Fruit fly (Drosophila melanogaster) whole organism, embryonic: ENCODE data around the gene corolla.

ENCODE experiments used
- Asciz ChIP-seq: fragments of 200-800 bp; sonication (Bioruptor generic); optimal IDR thresholded peaks from 2 replicates; lab custom pipeline; 2017; ENCODE audit warnings: missing biosample characterization, mild to moderate bottlenecking, missing genetic modification characterization, missing genetic modification reagents
- Bdp1 ChIP-seq: fragments of 200-800 bp; sonication (Bioruptor generic); optimal IDR thresholded peaks from 3 replicates; lab custom pipeline; 2016; ENCODE audit warnings: missing biosample characterization, missing genetic modification characterization
- Blimp-1 ChIP-seq: fragments of 200-800 bp; sonication (Bioruptor generic); optimal IDR thresholded peaks from 3 replicates; lab custom pipeline; 2018; ENCODE audit warnings: missing biosample characterization, missing genetic modification characterization, mild to moderate bottlenecking, moderate library complexity, missing genetic modification reagents
- CG10565 ChIP-seq: fragments of 200-800 bp; sonication (Bioruptor generic); optimal IDR thresholded peaks from 3 replicates; lab custom pipeline; 2016; ENCODE audit warnings: missing biosample characterization, mild to moderate bottlenecking, missing genetic modification characterization
- CG10959 ChIP-seq: fragments of 200-800 bp; sonication (Bioruptor generic); IDR thresholded peaks from 2 replicates; pipeline ENCODE4 v1.3.6; 2022; ENCODE audit warnings: missing biosample characterization, missing genetic modification characterization
- CG11247 ChIP-seq: fragments of 200-800 bp; sonication (Bioruptor generic); IDR thresholded peaks from 2 replicates; pipeline ENCODE4 v1.3.6; 2022; ENCODE audit warnings: missing biosample characterization, missing genetic modification characterization
- CG12744 ChIP-seq: fragments of 200-800 bp; sonication (Bioruptor generic); optimal IDR thresholded peaks from 2 replicates; lab custom pipeline; 2016; ENCODE audit warnings: missing biosample characterization, missing genetic modification characterization
- CG12942 ChIP-seq: fragments of 200-800 bp; sonication (Bioruptor generic); optimal IDR thresholded peaks from 3 replicates; lab custom pipeline; 2016; ENCODE audit warnings: missing biosample characterization, missing genetic modification characterization
- CG13123 ChIP-seq: fragments of 200-800 bp; sonication (Bioruptor generic); optimal IDR thresholded peaks from 2 replicates; lab custom pipeline; 2016; ENCODE audit warnings: missing biosample characterization, missing genetic modification characterization
- CG14050 ChIP-seq: fragments of 200-800 bp; sonication (Bioruptor generic); IDR thresholded peaks from 3 replicates; pipeline ENCODE4 v1.3.6; 2022; ENCODE audit warnings: missing biosample characterization, missing genetic modification characterization
- CG16863 ChIP-seq: fragments of 200-800 bp; sonication (Bioruptor generic); optimal IDR thresholded peaks from 3 replicates; lab custom pipeline; 2016; ENCODE audit warnings: missing biosample characterization, missing genetic modification characterization
- CG18011 ChIP-seq: fragments of 200-800 bp; sonication (Bioruptor generic); optimal IDR thresholded peaks from 2 replicates; lab custom pipeline; 2017; ENCODE audit warnings: missing biosample characterization, missing genetic modification characterization, mild to moderate bottlenecking, moderate library complexity, missing genotype
- CG2129 ChIP-seq: fragments of 200-800 bp; sonication (Bioruptor generic); IDR thresholded peaks from 2 replicates; pipeline ENCODE4 v1.3.6; 2022; ENCODE audit warnings: missing biosample characterization, missing genetic modification characterization; ENCODE audit not compliant: partially characterized antibody
- CG2202 ChIP-seq: fragments of 200-800 bp; sonication (Bioruptor generic); optimal IDR thresholded peaks from 2 replicates; lab custom pipeline; 2018; ENCODE audit warnings: missing biosample characterization, mild to moderate bottlenecking, missing genetic modification characterization
- CG30020 ChIP-seq: fragments of 200-800 bp; optimal IDR thresholded peaks from 2 replicates; lab custom pipeline; 2019; ENCODE audit warnings: missing biosample characterization, mild to moderate bottlenecking, missing genetic modification characterization, moderate library complexity
- CG34224 ChIP-seq: fragments of 200-800 bp; sonication (Bioruptor generic); IDR thresholded peaks from 3 replicates; pipeline ENCODE4 v1.3.6; 2022; ENCODE audit warnings: missing biosample characterization, missing genetic modification characterization; ENCODE audit not compliant: partially characterized antibody
- CG7928 ChIP-seq: fragments of 200-800 bp; sonication (Bioruptor generic); optimal IDR thresholded peaks from 2 replicates; lab custom pipeline; 2017; ENCODE audit warnings: missing biosample characterization, mild to moderate bottlenecking, missing genetic modification characterization
- CTCF ChIP-seq: fragments of 200-800 bp; sonication (Bioruptor generic); optimal IDR thresholded peaks from 2 replicates; lab custom pipeline; 2017; ENCODE audit warnings: missing biosample characterization, mild to moderate bottlenecking, missing genetic modification characterization, moderate library complexity
- D ChIP-seq, 2 experiments: fragments of 200-800 bp in 1 of 2; fragments of >200 bp in 1 of 2; sonication (Bioruptor generic) in 1 of 2; optimal IDR thresholded peaks; 2 replicates in 1 of 2; 3 replicates in 1 of 2; lab custom pipeline; 2017; ENCODE audit warnings: mild to moderate bottlenecking in 1 of 2, missing biosample characterization in 1 of 2, missing genetic modification characterization in 1 of 2, missing genetic modification reagents in 1 of 2
- Dfd ChIP-seq, 2 experiments: fragments of >200 bp; optimal IDR thresholded peaks; 2 replicates each; lab custom pipeline; 2017; ENCODE audit warnings: missing biosample characterization in 2 of 2, missing genetic modification characterization in 2 of 2
- Dip2 ChIP-seq: fragments of 200-800 bp; sonication (Bioruptor generic); IDR thresholded peaks from 2 replicates; pipeline ENCODE4 v1.3.6; 2022; ENCODE audit warnings: missing biosample characterization, missing genetic modification characterization
- Doc3 ChIP-seq: fragments of 200-800 bp; sonication (Bioruptor generic); IDR thresholded peaks from 3 replicates; pipeline ENCODE4 v1.3.6; 2022; ENCODE audit warnings: missing biosample characterization, missing genetic modification characterization; ENCODE audit not compliant: partially characterized antibody
- Eip74EF ChIP-seq, 2 experiments: fragments of 200-800 bp in 1 of 2; fragments of >200 bp in 1 of 2; sonication (Bioruptor generic) in 1 of 2; optimal IDR thresholded peaks; 2 replicates each; lab custom pipeline; 2017 to 2019; ENCODE audit warnings: missing biosample characterization in 2 of 2, missing genetic modification characterization in 2 of 2, mild to moderate bottlenecking in 1 of 2, moderate library complexity in 1 of 2
- Med ChIP-seq: fragments of 200-800 bp; sonication (Bioruptor generic); peaks from one replicate; lab custom pipeline; 2016; ENCODE audit warnings: missing biosample characterization, missing genetic modification characterization, mild to moderate bottlenecking, inconsistent platforms, moderate library complexity
- Meics ChIP-seq: fragments of 200-800 bp; sonication (Bioruptor generic); optimal IDR thresholded peaks from 2 replicates; lab custom pipeline; 2017; ENCODE audit warnings: missing biosample characterization, mild to moderate bottlenecking, missing genetic modification characterization
- Mes4 ChIP-seq: fragments of 200-800 bp; sonication (Bioruptor generic); optimal IDR thresholded peaks from 2 replicates; lab custom pipeline; 2016; ENCODE audit warnings: missing biosample characterization, missing genetic modification characterization
- Mrtf ChIP-seq: fragments of 200-800 bp; sonication (Bioruptor generic); IDR thresholded peaks from 3 replicates; pipeline ENCODE4 v1.3.6; 2022; ENCODE audit warnings: missing biosample characterization, missing genetic modification characterization
- NFAT ChIP-seq: fragments of 200-800 bp; sonication (Bioruptor generic); IDR thresholded peaks from 2 replicates; pipeline ENCODE4 v1.3.6; 2022; ENCODE audit warnings: missing biosample characterization, missing genetic modification characterization
- abd-A ChIP-seq: fragments of 200-800 bp; sonication (Bioruptor generic); optimal IDR thresholded peaks from 3 replicates; lab custom pipeline; 2019; ENCODE audit warnings: missing biosample characterization, mild to moderate bottlenecking, missing genetic modification characterization, moderate library complexity
- bcd ChIP-seq: fragments of 200-800 bp; sonication (Bioruptor generic); optimal IDR thresholded peaks from 2 replicates; lab custom pipeline; 2017; ENCODE audit warnings: missing biosample characterization, mild to moderate bottlenecking, missing genetic modification characterization
- chinmo ChIP-seq: fragments of 200-800 bp; sonication (Bioruptor generic); IDR thresholded peaks from 4 replicates; pipeline ENCODE4 v1.3.6; 2022; ENCODE audit warnings: missing biosample characterization, missing genetic modification characterization; ENCODE audit not compliant: partially characterized antibody
- crc ChIP-seq: fragments of 200-800 bp; sonication (Bioruptor generic); optimal IDR thresholded peaks from 2 replicates; lab custom pipeline; 2016; ENCODE audit warnings: missing biosample characterization, missing genetic modification characterization
- gsb ChIP-seq: fragments of 200-800 bp; sonication (Bioruptor generic); IDR thresholded peaks from 2 replicates; pipeline ENCODE4 v1.3.6; 2022; ENCODE audit warnings: missing biosample characterization, missing genetic modification characterization
- her ChIP-seq: fragments of 200-800 bp; sonication (Bioruptor generic); optimal IDR thresholded peaks from 2 replicates; lab custom pipeline; 2016; ENCODE audit warnings: missing biosample characterization, missing genetic modification characterization
- jumu ChIP-seq: fragments of 200-800 bp; sonication (Bioruptor generic); optimal IDR thresholded peaks from 3 replicates; lab custom pipeline; 2016; ENCODE audit warnings: missing biosample characterization, missing genetic modification characterization
- lab ChIP-seq: fragments of 200-800 bp; sonication (Bioruptor generic); optimal IDR thresholded peaks from 3 replicates; lab custom pipeline; 2017; ENCODE audit warnings: missing biosample characterization, missing genetic modification characterization, mild to moderate bottlenecking, moderate library complexity, missing genetic modification reagents
- mirr ChIP-seq: fragments of 200-800 bp; sonication (Bioruptor generic); optimal IDR thresholded peaks from 3 replicates; lab custom pipeline; 2018; ENCODE audit warnings: missing biosample characterization, mild to moderate bottlenecking, missing genetic modification characterization
- nau ChIP-seq: fragments of 200-800 bp; sonication (Bioruptor generic); optimal IDR thresholded peaks from 3 replicates; lab custom pipeline; 2017; ENCODE audit warnings: missing biosample characterization, mild to moderate bottlenecking, missing genetic modification characterization, missing genetic modification reagents
- onecut ChIP-seq: fragments of 200-800 bp; sonication (Bioruptor generic); IDR thresholded peaks from 2 replicates; pipeline ENCODE4 v1.3.6; 2022; ENCODE audit warnings: missing biosample characterization, missing genetic modification characterization
- pho ChIP-seq: fragments of 200-800 bp; sonication (Bioruptor generic); optimal IDR thresholded peaks from 2 replicates; lab custom pipeline; 2016; ENCODE audit warnings: missing biosample characterization, missing genetic modification characterization
- pita ChIP-seq: fragments of 200-800 bp; sonication (Bioruptor generic); optimal IDR thresholded peaks from 2 replicates; lab custom pipeline; 2017; ENCODE audit warnings: missing biosample characterization, mild to moderate bottlenecking, missing genetic modification characterization
- row ChIP-seq: fragments of 200-800 bp; sonication (Bioruptor generic); IDR thresholded peaks from 3 replicates; pipeline ENCODE4 v1.3.6; 2022; ENCODE audit warnings: missing biosample characterization, missing genetic modification characterization
- sc ChIP-seq, 3 experiments: fragments of >200 bp in 2 of 3; fragments of 200-800 bp in 1 of 3; sonication (Bioruptor generic) in 1 of 3; optimal IDR thresholded peaks; 2 replicates in 2 of 3; 3 replicates in 1 of 3; lab custom pipeline; 2017; ENCODE audit warnings: mild to moderate bottlenecking in 1 of 3, missing biosample characterization in 1 of 3, missing genetic modification characterization in 1 of 3, missing genetic modification reagents in 1 of 3
- sd ChIP-seq: fragments of 200-800 bp; sonication (Bioruptor generic); optimal IDR thresholded peaks from 3 replicates; lab custom pipeline; 2018; ENCODE audit warnings: missing biosample characterization, mild to moderate bottlenecking, missing genetic modification characterization, moderate library complexity
- seq ChIP-seq: fragments of 200-800 bp; sonication (Bioruptor generic); IDR thresholded peaks from 2 replicates; pipeline ENCODE4 v1.3.6; 2022; ENCODE audit warnings: missing biosample characterization, missing genetic modification characterization
- ttk ChIP-seq: fragments of 200-800 bp; sonication (Bioruptor generic); IDR thresholded peaks from 2 replicates; pipeline ENCODE4 v2.1.2; 2022; ENCODE audit warnings: missing biosample characterization, missing genetic modification characterization
- vvl ChIP-seq: fragments of 200-800 bp; sonication (Bioruptor generic); IDR thresholded peaks from 2 replicates; pipeline ENCODE4 v1.3.6; 2022; ENCODE audit warnings: missing biosample characterization, missing genetic modification characterization

The corolla gene

dm6 chrX:17585892-17586291 is 46.0 kb downstream of the corolla start:
- TF ChIP-seq CTCF (peak; percentile 85), NFAT (GFP tag; lab: Robert Waterston, UW) (no peak), CG13123 (GFP tag; lab: Kevin White, UChicago) (no peak), Blimp-1 (GFP tag; lab: Kevin White, UChicago) (peak; percentile 92), pita (GFP tag; lab: Kevin White, UChicago) (no peak), Med (peak; percentile 35), CG2202 (tag; lab: Kevin White, UChicago) (no peak), row (GFP tag; lab: Robert Waterston, UW) (0 out of 3 replicates have a peak, but pooled peaks have one; percentile 18)
- TF ChIP-seq, all 482 proteins: peak for 4

- TF ChIP-seq CG13123 (GFP tag; lab: Kevin White, UChicago) (no peak), bcd (GFP tag; lab: Kevin White, UChicago) (no peak), nau (GFP tag; lab: Kevin White, UChicago) (no peak), CG30020 (tag; lab: Kevin White, UChicago) (no peak), Bdp1 (GFP tag; lab: Kevin White, UChicago) (no peak), CG34224 (GFP tag; lab: Robert Waterston, UW) (no peak), Meics (GFP tag; lab: Kevin White, UChicago) (no peak), mirr (GFP tag; lab: Kevin White, UChicago) (no peak), Asciz (GFP tag; lab: Kevin White, UChicago) (no peak), Mrtf (GFP tag; lab: Robert Waterston, UW) (no peak), vvl (GFP tag; lab: Robert Waterston, UW) (peak; percentile 78), seq (GFP tag; lab: Robert Waterston, UW) (no peak), gsb (GFP tag; lab: Robert Waterston, UW) (no peak), CG16863 (no peak), abd-A (tag; lab: Kevin White, UChicago) (peak; percentile 50), chinmo (peak; percentile 62; the same call in 2 of the 4 replicates), Dip2 (GFP tag; lab: Robert Waterston, UW) (no peak), ttk (no peak), Mes4 (GFP tag; lab: Kevin White, UChicago) (no peak), CG12744 (GFP tag; lab: Kevin White, UChicago) (no peak), CG10565 (GFP tag; lab: Kevin White, UChicago) (no peak), sd (peak; percentile 63), Dfd (GFP tag; optimal IDR thresholded peaks at IDR 0.05; lab: Kevin White, UChicago) (no peak), CG10959 (GFP tag; lab: Robert Waterston, UW) (no peak)
These were observed 48.1 kb downstream of the corolla start for dm6 chrX:17583706-17584105.

- TF ChIP-seq Meics (GFP tag; lab: Kevin White, UChicago) (peak; percentile 50), Eip74EF (GFP tag; optimal IDR thresholded peaks at IDR 0.05; lab: Kevin White, UChicago) (peak in 1 of 2 experiments; percentile 48), CG12942 (GFP tag; lab: Kevin White, UChicago) (peak; percentile 5), pho (GFP tag; lab: Kevin White, UChicago) (peak; percentile 26), CG18011 (no peak), jumu (GFP tag; lab: Kevin White, UChicago) (no peak), CG7928 (GFP tag; lab: Kevin White, UChicago) (no peak), CG2129 (GFP tag; lab: Robert Waterston, UW) (no peak), bcd (GFP tag; lab: Kevin White, UChicago) (peak; percentile 10), CG14050 (GFP tag; lab: Robert Waterston, UW) (no peak), ttk (no peak), her (GFP tag; lab: Kevin White, UChicago) (peak; percentile 33), Asciz (GFP tag; lab: Kevin White, UChicago) (peak; percentile 61), lab (peak; percentile 82), crc (GFP tag; lab: Kevin White, UChicago) (peak; percentile 33), Doc3 (GFP tag; lab: Robert Waterston, UW) (no peak), CG11247 (no peak), sc (optimal IDR thresholded peaks at IDR 0.05; lab: Kevin White, UChicago) (no peak), sc (GFP tag; optimal IDR thresholded peaks at IDR 0.05; lab: Kevin White, UChicago) (peak; percentile 2), onecut (GFP tag; lab: Robert Waterston, UW) (peak; percentile 19; the same call in 1 of the 2 replicates), D (optimal IDR thresholded peaks at IDR 0.05; lab: Kevin White, UChicago) (no peak), D (GFP tag; optimal IDR thresholded peaks at IDR 0.05; lab: Kevin White, UChicago) (peak; percentile 37)
These were observed 49.2 kb downstream of the corolla start for dm6 chrX:17582650-17583049.
